Fruit fly (Drosophila melanogaster) Kc167 (cell line): ENCODE data around the gene cic.

Experiments
- h ChIP-seq: fragments of >200 bp; optimal IDR thresholded peaks from 3 replicates; lab custom pipeline; 2018; ENCODE audit warnings: missing external identifiers
- psq ChIP-seq: fragments of >200 bp; optimal IDR thresholded peaks from 2 replicates; lab custom pipeline; 2017; ENCODE audit warnings: missing external identifiers

DNA sequence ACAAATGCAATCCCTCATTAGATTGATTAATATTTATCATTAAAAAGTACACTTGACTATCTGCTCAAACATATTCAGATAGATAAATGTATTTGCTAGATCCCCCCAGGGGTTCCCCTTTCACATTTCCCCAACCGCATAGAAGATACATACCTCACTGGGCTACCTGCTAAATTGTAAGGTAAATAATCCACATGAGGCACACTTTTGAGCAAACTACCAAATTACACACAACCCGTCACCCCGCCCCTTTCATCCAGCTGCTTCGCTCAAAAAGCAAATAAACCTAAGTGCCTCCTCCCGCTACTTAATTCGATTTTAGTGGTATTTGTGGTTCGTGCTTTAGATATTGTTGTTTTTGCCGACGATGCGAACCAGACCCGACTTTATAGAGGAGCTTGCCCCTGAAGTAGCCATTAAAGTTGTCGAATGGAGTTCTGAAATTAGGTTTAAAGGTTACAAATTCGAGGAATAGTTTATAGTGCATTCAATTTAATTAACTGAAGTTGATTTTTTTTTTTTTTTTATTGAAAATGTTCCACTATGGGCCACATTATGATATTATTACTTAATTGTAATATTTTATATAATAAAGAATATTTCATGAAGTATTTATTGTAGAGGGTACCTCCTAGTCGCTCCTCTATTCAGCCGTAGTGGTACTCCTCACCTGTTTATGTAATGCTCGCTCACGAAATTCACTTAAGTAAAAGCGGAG lies 10.5 kb downstream of the cic start:
- TF ChIP-seq psq = no peak
- no peak for TF ChIP-seq h (lab: Kevin White, UChicago)
